Worm (Caenorhabditis elegans): ENCODE results near the gene mrpl-21.

- TF ChIP-seq dao-5 (tag; optimal IDR thresholded peaks at IDR 0.05) (no peak), W03F9.2 (tag; optimal IDR thresholded peaks at IDR 0.05) (no peak), him-1 (tag; optimal IDR thresholded peaks at IDR 0.05) (no peak)
These were observed 924 bp upstream of the mrpl-21 start, which contains the start of gene zhit-2 for ce11 chrIII:4244285-4244684.

Data from whole organism, L4/young adult.